Worm (Caenorhabditis elegans) whole organism, L1 larva: ENCODE measurements around the gene R08F11.4.
A peak's percentile ranks its signal among the peaks of the same experiment; 100 is the strongest.

Experiments
- C16A3.4 ChIP-seq: fragments of 150-350 bp; optimal IDR thresholded peaks from 2 replicates; lab custom pipeline; 2014; ENCODE audit warnings: missing biosample characterization, missing genetic modification characterization
- ama-1 ChIP-seq: fragments of 150-350 bp; optimal IDR thresholded peaks from 2 replicates; lab custom pipeline; 2014
- egl-27 ChIP-seq, 2 experiments: fragments of 150-350 bp in 1 of 2; sonication (generic microtip); optimal IDR thresholded peaks; 3 replicates each; lab custom pipeline; 2017 to 2018; ENCODE audit warnings: missing biosample characterization in 2 of 2, missing genetic modification characterization in 2 of 2, missing genetic modification reagents in 2 of 2
- lin-13 ChIP-seq: fragments of 150-350 bp; optimal IDR thresholded peaks from 2 replicates; lab custom pipeline; 2014; ENCODE audit warnings: missing biosample characterization, missing genetic modification reagents, missing genetic modification characterization
- mab-9 ChIP-seq: fragments of 200-800 bp; sonication (Bioruptor generic); IDR thresholded peaks from 2 replicates; pipeline ENCODE4 v1.3.6; 2022; ENCODE audit warnings: missing genetic modification reagents, missing genetic modification characterization, missing compliant biosample characterization
- mep-1 ChIP-seq: fragments of 150-350 bp; optimal IDR thresholded peaks from 2 replicates; lab custom pipeline; 2014; ENCODE audit warnings: missing biosample characterization, missing genetic modification characterization
- nhr-19 ChIP-seq: fragments of 200-800 bp; sonication (Bioruptor generic); conservative IDR thresholded peaks from 2 replicates; pipeline ENCODE4 v1.3.6; 2022; ENCODE audit warnings: missing genetic modification characterization, missing compliant biosample characterization
- pax-3 ChIP-seq: fragments of 200-800 bp; sonication (Bioruptor generic); optimal IDR thresholded peaks from 2 replicates; lab custom pipeline; 2018; ENCODE audit warnings: mild to moderate bottlenecking, missing genetic modification characterization, moderate library complexity, missing compliant biosample characterization
- skn-1 ChIP-seq: fragments of 150-350 bp; optimal IDR thresholded peaks from 2 replicates; lab custom pipeline; 2014; ENCODE audit warnings: missing biosample characterization, missing genetic modification characterization
- tbx-2 ChIP-seq: sonication (generic microtip); optimal IDR thresholded peaks from 2 replicates; lab custom pipeline; 2016; ENCODE audit warnings: missing genetic modification characterization, missing compliant biosample characterization
- ztf-11 ChIP-seq, 2 experiments: sonication (generic microtip); optimal IDR thresholded peaks; 2 replicates each; lab custom pipeline; 2016 to 2017; ENCODE audit warnings: missing genetic modification characterization in 2 of 2, missing biosample characterization in 1 of 2, missing compliant biosample characterization in 1 of 2

DNA sequence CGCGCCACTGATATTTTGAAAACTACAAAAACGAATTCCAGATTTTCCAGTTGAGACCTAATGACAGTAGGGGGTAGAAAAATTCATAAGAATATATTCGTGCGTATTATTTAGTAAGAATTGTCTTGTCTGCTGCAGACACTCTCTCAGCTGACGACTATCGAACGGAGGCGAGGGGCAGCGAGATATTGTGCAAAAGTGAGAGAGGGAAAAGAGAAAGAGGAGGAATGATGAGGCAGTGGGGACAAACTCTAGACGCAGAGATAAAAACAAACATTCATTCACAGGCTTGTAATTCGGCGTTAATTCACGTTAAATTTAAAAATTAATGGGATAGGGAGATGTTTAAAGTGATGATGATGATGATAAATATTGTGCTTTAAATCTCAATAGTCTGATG is 48.4 kb downstream of the R08F11.4 start, which contains the start of gene gid-7:
- TF ChIP-seq lin-13 (no peak), egl-27 (tag; optimal IDR thresholded peaks at IDR 0.05; lab: Kevin White, UChicago) (no peak), ama-1 (lab: Kevin White, UChicago) (no peak), skn-1 (tag; lab: Kevin White, UChicago) (peak; percentile 17), pax-3 (tag; lab: Kevin White, UChicago) (no peak), tbx-2 (tag; lab: Kevin White, UChicago) (peak; percentile 39), ztf-11 (tag; optimal IDR thresholded peaks at IDR 0.05; lab: Kevin White, UChicago) (no peak), C16A3.4 (no peak), mab-9 (GFP tag; lab: Robert Waterston, UW) (no peak), nhr-19 (GFP tag; lab: Robert Waterston, UW) (no peak), mep-1 (tag; lab: Kevin White, UChicago) (peak; percentile 66)
